Fruit fly (Drosophila melanogaster) whole organism, pupa: ENCODE measurements around the gene CG32087.
A peak's percentile ranks its signal among the peaks of the same experiment; 100 is the strongest.

Source experiments
- CG12605 ChIP-seq: fragments of 200-800 bp; sonication (Bioruptor generic); IDR thresholded peaks from 2 replicates; pipeline ENCODE4 v1.3.6; 2022; ENCODE audit warnings: missing biosample characterization, missing genetic modification characterization
- CG13204 ChIP-seq: fragments of 200-800 bp; sonication (Bioruptor generic); optimal IDR thresholded peaks from 2 replicates; lab custom pipeline; 2018; ENCODE audit warnings: missing biosample characterization, mild to moderate bottlenecking, missing genetic modification characterization, moderate library complexity
- CG34367 ChIP-seq: fragments of 200-800 bp; sonication (Bioruptor generic); optimal IDR thresholded peaks from 2 replicates; lab custom pipeline; 2018; ENCODE audit warnings: missing biosample characterization, mild to moderate bottlenecking, missing genetic modification characterization
- CG4496 ChIP-seq: fragments of 200-800 bp; sonication (Bioruptor generic); IDR thresholded peaks from 3 replicates; pipeline ENCODE4 v1.3.6; 2022; ENCODE audit warnings: missing biosample characterization, missing genetic modification characterization
- CG8159 ChIP-seq: fragments of 200-800 bp; sonication (Bioruptor generic); optimal IDR thresholded peaks from 3 replicates; lab custom pipeline; 2018; ENCODE audit warnings: missing biosample characterization, mild to moderate bottlenecking, missing genetic modification characterization, moderate library complexity
- EcR ChIP-seq: fragments of 200-800 bp; sonication (Bioruptor generic); optimal IDR thresholded peaks from 3 replicates; lab custom pipeline; 2019; ENCODE audit warnings: missing biosample characterization, missing genetic modification characterization, mild to moderate bottlenecking, moderate library complexity, missing genetic modification reagents
- Ets98B ChIP-seq: fragments of 200-800 bp; sonication (Bioruptor generic); IDR thresholded peaks from 2 replicates; pipeline ENCODE4 v1.3.6; 2022; ENCODE audit warnings: missing biosample characterization, missing genetic modification characterization
- Pif1B ChIP-seq: fragments of 200-800 bp; sonication (Bioruptor generic); optimal IDR thresholded peaks from 3 replicates; lab custom pipeline; 2016; ENCODE audit warnings: missing biosample characterization, missing genetic modification characterization
- fd96Ca ChIP-seq: fragments of 200-800 bp; sonication (Bioruptor generic); IDR thresholded peaks from 3 replicates; pipeline ENCODE4 v1.3.6; 2022; ENCODE audit warnings: missing biosample characterization, missing genetic modification characterization
- gl ChIP-seq: fragments of 200-800 bp; sonication (Bioruptor generic); optimal IDR thresholded peaks from 2 replicates; lab custom pipeline; 2018; ENCODE audit warnings: missing biosample characterization, mild to moderate bottlenecking, missing genetic modification characterization

DNA sequence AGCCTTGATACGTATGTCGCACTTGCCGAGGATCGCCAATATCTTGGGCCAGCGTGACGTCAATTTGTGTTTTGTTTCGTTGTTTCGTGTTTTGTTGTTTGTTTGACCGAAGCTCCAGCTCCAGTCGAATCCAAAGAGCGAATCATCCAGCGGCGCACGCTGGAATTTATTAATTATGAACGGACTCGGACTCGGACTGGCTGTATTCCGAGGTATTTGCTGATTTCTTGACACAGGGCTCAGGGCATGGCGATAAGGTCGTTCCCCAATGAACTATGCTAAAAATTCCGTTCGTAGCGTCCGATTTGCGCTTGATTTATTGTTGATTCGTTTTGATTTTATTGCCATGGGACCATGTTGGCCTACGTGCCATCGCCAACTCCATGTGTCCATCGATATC lies 15.0 kb upstream of the CG32087 start:
- TF ChIP-seq gl (tag; lab: Kevin White, UChicago), result no peak
- TF ChIP-seq EcR (GFP tag; lab: Kevin White, UChicago), result peak; percentile 28
- TF ChIP-seq CG4496 (GFP tag; lab: Robert Waterston, UW), result no peak
- TF ChIP-seq CG8159 (tag; lab: Kevin White, UChicago), result no peak
- no peak for TF ChIP-seq Ets98B (GFP tag; lab: Robert Waterston, UW)
- no peak for TF ChIP-seq fd96Ca (GFP tag; lab: Robert Waterston, UW)
- TF ChIP-seq Pif1B, result no peak
- TF ChIP-seq CG13204 (GFP tag; lab: Kevin White, UChicago), result no peak
- no peak for TF ChIP-seq CG12605 (GFP tag; lab: Robert Waterston, UW)
- TF ChIP-seq CG34367 (tag; lab: Kevin White, UChicago), result no peak
